Fruit fly (Drosophila melanogaster): ENCODE data around the gene cyst.

Gene cyst

dm6 chr2L:19508361-19508918, at the start of gene cyst:
Gene cyst (minus strand): TSS chr2L:19508764.
- TF ChIP-seq psq (optimal IDR thresholded peaks at IDR 0.05) (no peak), CG8478 (optimal IDR thresholded peaks at IDR 0.05) (no peak), EcR (GFP tag; optimal IDR thresholded peaks at IDR 0.05) (no peak), pan (optimal IDR thresholded peaks at IDR 0.05) (no peak), Dll (optimal IDR thresholded peaks at IDR 0.05) (no peak), usp (GFP tag; optimal IDR thresholded peaks at IDR 0.05) (no peak)

- TF ChIP-seq EcR (GFP tag; optimal IDR thresholded peaks at IDR 0.05) (peak in 1 of 2 experiments; percentile 73), Dll (optimal IDR thresholded peaks at IDR 0.05) (no peak)
These were observed 40.8 kb upstream of the cyst start for dm6 chr2L:19549412-19549811.

dm6 chr2L:19548158-19548557, 39.6 kb upstream of the cyst start, which contains the start of gene Tep4:
Gene Tep4 (plus strand): TSS chr2L:19548507.
- TF ChIP-seq EcR (GFP tag; optimal IDR thresholded peaks at IDR 0.05) (no peak), pan (optimal IDR thresholded peaks at IDR 0.05) (no peak), CG8478 (optimal IDR thresholded peaks at IDR 0.05) (no peak), Dll (optimal IDR thresholded peaks at IDR 0.05) (no peak), usp (GFP tag; optimal IDR thresholded peaks at IDR 0.05) (no peak), psq (optimal IDR thresholded peaks at IDR 0.05) (no peak)

- TF ChIP-seq psq (optimal IDR thresholded peaks at IDR 0.05) (no peak), usp (GFP tag; optimal IDR thresholded peaks at IDR 0.05) (no peak), CG8478 (optimal IDR thresholded peaks at IDR 0.05) (no peak), pan (optimal IDR thresholded peaks at IDR 0.05) (no peak), Dll (optimal IDR thresholded peaks at IDR 0.05) (no peak), EcR (GFP tag; optimal IDR thresholded peaks at IDR 0.05) (no peak)
These were observed 38.5 kb upstream of the cyst start, which contains the start of gene CG10337 for dm6 chr2L:19546869-19547710. Gene CG10337 (minus strand): TSS chr2L:19546959.

dm6 chr2L:19543010-19543564, 34.5 kb upstream of the cyst start:
- TF ChIP-seq Dll (optimal IDR thresholded peaks at IDR 0.05) (no peak), pan (optimal IDR thresholded peaks at IDR 0.05) (no peak), usp (GFP tag; optimal IDR thresholded peaks at IDR 0.05) (no peak), CG8478 (optimal IDR thresholded peaks at IDR 0.05) (no peak), psq (optimal IDR thresholded peaks at IDR 0.05) (no peak), EcR (GFP tag; optimal IDR thresholded peaks at IDR 0.05) (no peak)

dm6 chr2L:19542268-19542773, 33.8 kb upstream of the cyst start:
- TF ChIP-seq Dll (optimal IDR thresholded peaks at IDR 0.05) = no peak
- no peak for TF ChIP-seq CG8478 (optimal IDR thresholded peaks at IDR 0.05)
- no peak for TF ChIP-seq EcR (GFP tag; optimal IDR thresholded peaks at IDR 0.05)
- no peak for TF ChIP-seq pan (optimal IDR thresholded peaks at IDR 0.05)

dm6 chr2L:19540307-19540706, 31.7 kb upstream of the cyst start, which contains the start of gene CG13081:
Gene CG13081 (plus strand): TSS chr2L:19540607.
- TF ChIP-seq EcR (GFP tag; optimal IDR thresholded peaks at IDR 0.05) = peak in 1 of 2 experiments; percentile 42
- no peak for TF ChIP-seq Dll (optimal IDR thresholded peaks at IDR 0.05)

dm6 chr2L:19537779-19538456, 29.4 kb upstream of the cyst start, which contains the start of gene CG13082:
Gene CG13082 (plus strand): TSS chr2L:19538425.
- TF ChIP-seq psq (optimal IDR thresholded peaks at IDR 0.05) = no peak
- TF ChIP-seq usp (GFP tag; optimal IDR thresholded peaks at IDR 0.05) = no peak

- no peak for TF ChIP-seq psq (optimal IDR thresholded peaks at IDR 0.05)
These were observed 26.7 kb upstream of the cyst start, which contains the start of gene CG31697 for dm6 chr2L:19535234-19535633. Gene CG31697 (plus strand): TSS chr2L:19535448.

dm6 chr2L:19533247-19533646, 24.7 kb upstream of the cyst start, which contains the start of gene CG33116:
Gene CG33116 (plus strand): TSS chr2L:19533479.
- TF ChIP-seq EcR (GFP tag; optimal IDR thresholded peaks at IDR 0.05) = no peak

- TF ChIP-seq usp (GFP tag; optimal IDR thresholded peaks at IDR 0.05) (no peak), EcR (GFP tag; optimal IDR thresholded peaks at IDR 0.05) (no peak), Dll (optimal IDR thresholded peaks at IDR 0.05) (no peak), psq (optimal IDR thresholded peaks at IDR 0.05) (no peak), pan (optimal IDR thresholded peaks at IDR 0.05) (no peak), CG8478 (optimal IDR thresholded peaks at IDR 0.05) (no peak)
These were observed 21.5 kb upstream of the cyst start, which contains the start of gene CG10165 for dm6 chr2L:19530092-19530491. Gene CG10165 (minus strand): TSS chr2L:19530305.

dm6 chr2L:19528308-19528707, 19.7 kb upstream of the cyst start:
- TF ChIP-seq psq (optimal IDR thresholded peaks at IDR 0.05) = no peak
- TF ChIP-seq Dll (optimal IDR thresholded peaks at IDR 0.05) = no peak
- no peak for TF ChIP-seq EcR (GFP tag; optimal IDR thresholded peaks at IDR 0.05)
- TF ChIP-seq CG8478 (optimal IDR thresholded peaks at IDR 0.05) = no peak
- no peak for TF ChIP-seq pan (optimal IDR thresholded peaks at IDR 0.05)
- no peak for TF ChIP-seq usp (GFP tag; optimal IDR thresholded peaks at IDR 0.05)

Measured in whole organism.